Fruit fly (Drosophila melanogaster) whole organism, embryonic: ENCODE data around the gene CG14282.

Experiments
- ATbp ChIP-seq: fragments of 200-800 bp; sonication (Bioruptor generic); optimal IDR thresholded peaks from 2 replicates; lab custom pipeline; 2017; ENCODE audit warnings: missing biosample characterization, mild to moderate bottlenecking, missing genetic modification characterization, missing genetic modification reagents
- Adf1 ChIP-seq: fragments of 200-800 bp; sonication (Bioruptor generic); IDR thresholded peaks from 2 replicates; pipeline ENCODE4 v1.3.6; 2022; ENCODE audit warnings: missing biosample characterization, missing genetic modification characterization
- Asciz ChIP-seq: fragments of 200-800 bp; sonication (Bioruptor generic); optimal IDR thresholded peaks from 2 replicates; lab custom pipeline; 2017; ENCODE audit warnings: missing biosample characterization, mild to moderate bottlenecking, missing genetic modification characterization, missing genetic modification reagents
- B-H1 ChIP-seq: fragments of 200-800 bp; sonication (Bioruptor generic); IDR thresholded peaks from 3 replicates; pipeline ENCODE4 v1.3.6; 2022; ENCODE audit warnings: missing biosample characterization, missing genetic modification characterization
- BtbVII ChIP-seq: fragments of 200-800 bp; sonication (Bioruptor generic); optimal IDR thresholded peaks from 3 replicates; lab custom pipeline; 2017; ENCODE audit warnings: missing biosample characterization, mild to moderate bottlenecking, missing genetic modification characterization
- CG10321 ChIP-seq: fragments of 200-800 bp; sonication (Bioruptor generic); IDR thresholded peaks from 2 replicates; pipeline ENCODE4 v1.3.6; 2022; ENCODE audit warnings: missing biosample characterization, missing genetic modification characterization
- CG10431 ChIP-seq: fragments of 200-800 bp; sonication (Bioruptor generic); optimal IDR thresholded peaks from 3 replicates; lab custom pipeline; 2018; ENCODE audit warnings: missing biosample characterization, mild to moderate bottlenecking, missing genetic modification characterization
- CG10979 ChIP-seq: fragments of 200-800 bp; sonication (Bioruptor generic); optimal IDR thresholded peaks from 2 replicates; lab custom pipeline; 2018; ENCODE audit warnings: missing biosample characterization, mild to moderate bottlenecking, missing genetic modification characterization, moderate library complexity
- CG12104 ChIP-seq: fragments of 200-800 bp; sonication (Bioruptor generic); optimal IDR thresholded peaks from 3 replicates; lab custom pipeline; 2016; ENCODE audit warnings: missing biosample characterization, missing genetic modification characterization
- CG12299 ChIP-seq: fragments of 200-800 bp; sonication (Bioruptor generic); optimal IDR thresholded peaks from 2 replicates; lab custom pipeline; 2018; ENCODE audit warnings: missing biosample characterization, mild to moderate bottlenecking, missing genetic modification characterization
- CG13296 ChIP-seq: fragments of 200-800 bp; sonication (Bioruptor generic); optimal IDR thresholded peaks from 3 replicates; lab custom pipeline; 2018; ENCODE audit warnings: missing biosample characterization, mild to moderate bottlenecking, missing genetic modification characterization
- CG14965 ChIP-seq: fragments of 200-800 bp; sonication (Bioruptor generic); optimal IDR thresholded peaks from 2 replicates; lab custom pipeline; 2016; ENCODE audit warnings: missing biosample characterization, missing genetic modification characterization, borderline replicate concordance
- CG15011 ChIP-seq: fragments of 200-800 bp; sonication (Bioruptor generic); optimal IDR thresholded peaks from 3 replicates; lab custom pipeline; 2018; ENCODE audit warnings: missing biosample characterization, mild to moderate bottlenecking, missing genetic modification characterization
- CG15696 ChIP-seq: fragments of 200-800 bp; sonication (Bioruptor generic); optimal IDR thresholded peaks from 2 replicates; lab custom pipeline; 2019; ENCODE audit warnings: missing biosample characterization, mild to moderate bottlenecking, missing genetic modification characterization, moderate library complexity
- CG18011 ChIP-seq: fragments of 200-800 bp; sonication (Bioruptor generic); optimal IDR thresholded peaks from 2 replicates; lab custom pipeline; 2017; ENCODE audit warnings: missing biosample characterization, missing genetic modification characterization, mild to moderate bottlenecking, moderate library complexity, missing genotype
- CG2120 ChIP-seq: fragments of 200-800 bp; sonication (Bioruptor generic); optimal IDR thresholded peaks from 3 replicates; lab custom pipeline; 2016; ENCODE audit warnings: missing biosample characterization, missing genetic modification characterization
- CG2712 ChIP-seq: fragments of 200-800 bp; optimal IDR thresholded peaks from 3 replicates; lab custom pipeline; 2019; ENCODE audit warnings: missing biosample characterization, mild to moderate bottlenecking, missing genetic modification characterization, moderate library complexity
- CG6654 ChIP-seq: fragments of 200-800 bp; sonication (Bioruptor generic); optimal IDR thresholded peaks from 2 replicates; lab custom pipeline; 2017; ENCODE audit warnings: missing biosample characterization, mild to moderate bottlenecking, missing genetic modification characterization
- CG6765 ChIP-seq: fragments of 200-800 bp; sonication (Bioruptor generic); optimal IDR thresholded peaks from 3 replicates; lab custom pipeline; 2017; ENCODE audit warnings: missing biosample characterization, mild to moderate bottlenecking, missing genetic modification characterization
- CG7839 ChIP-seq: fragments of 200-800 bp; sonication (Bioruptor generic); optimal IDR thresholded peaks from 3 replicates; lab custom pipeline; 2018; ENCODE audit warnings: missing biosample characterization, mild to moderate bottlenecking, missing genetic modification characterization, moderate library complexity
- CG8359 ChIP-seq: fragments of 200-800 bp; sonication (Bioruptor generic); optimal IDR thresholded peaks from 2 replicates; lab custom pipeline; 2017; ENCODE audit warnings: missing biosample characterization, mild to moderate bottlenecking, missing genetic modification characterization, borderline replicate concordance
- CG8765 ChIP-seq: fragments of 200-800 bp; sonication (Bioruptor generic); IDR thresholded peaks from 2 replicates; pipeline ENCODE4 v1.3.6; 2022; ENCODE audit warnings: missing biosample characterization, missing genetic modification characterization
- CG9215 ChIP-seq: fragments of 200-800 bp; sonication (Bioruptor generic); IDR thresholded peaks from 2 replicates; pipeline ENCODE4 v1.3.6; 2022; ENCODE audit warnings: missing biosample characterization, missing genetic modification characterization
- CG9932 ChIP-seq: fragments of 200-800 bp; sonication (Bioruptor generic); IDR thresholded peaks from 2 replicates; pipeline ENCODE4 v1.3.6; 2022; ENCODE audit warnings: missing biosample characterization, missing genetic modification characterization
- Dp ChIP-seq: fragments of 200-800 bp; sonication (Bioruptor generic); optimal IDR thresholded peaks from 2 replicates; lab custom pipeline; 2018; ENCODE audit warnings: missing biosample characterization, mild to moderate bottlenecking, missing genetic modification characterization, moderate library complexity
- E2f1 ChIP-seq: fragments of 200-800 bp; sonication (Bioruptor generic); IDR thresholded peaks from 2 replicates; pipeline ENCODE4 v1.3.6; 2022; ENCODE audit warnings: missing biosample characterization, missing genetic modification characterization
- E2f2 ChIP-seq: fragments of 200-800 bp; sonication (Bioruptor generic); IDR thresholded peaks from 2 replicates; pipeline ENCODE4 v1.3.6; 2022; ENCODE audit warnings: missing biosample characterization, missing genetic modification characterization
- Hand ChIP-seq: fragments of 200-800 bp; sonication (Bioruptor generic); optimal IDR thresholded peaks from 2 replicates; lab custom pipeline; 2017; ENCODE audit warnings: mild to moderate bottlenecking, missing biosample characterization, missing genetic modification reagents, missing genetic modification characterization
- Hsf ChIP-seq: fragments of 200-800 bp; sonication (Bioruptor generic); optimal IDR thresholded peaks from 3 replicates; lab custom pipeline; 2016; ENCODE audit warnings: missing biosample characterization, missing genetic modification characterization
- Lhr ChIP-seq: fragments of 200-800 bp; sonication (Bioruptor generic); optimal IDR thresholded peaks from 3 replicates; lab custom pipeline; 2017; ENCODE audit warnings: mild to moderate bottlenecking, missing biosample characterization, missing genetic modification reagents, missing genetic modification characterization
- MESR4 ChIP-seq: fragments of 200-800 bp; sonication (Bioruptor generic); optimal IDR thresholded peaks from 2 replicates; lab custom pipeline; 2018; ENCODE audit warnings: missing biosample characterization, mild to moderate bottlenecking, missing genetic modification characterization, moderate library complexity
- MTF-1 ChIP-seq: fragments of 200-800 bp; sonication (Bioruptor generic); optimal IDR thresholded peaks from 2 replicates; lab custom pipeline; 2018; ENCODE audit warnings: missing biosample characterization, mild to moderate bottlenecking, missing genetic modification characterization, borderline replicate concordance
- Mes4 ChIP-seq: fragments of 200-800 bp; sonication (Bioruptor generic); optimal IDR thresholded peaks from 2 replicates; lab custom pipeline; 2016; ENCODE audit warnings: missing biosample characterization, missing genetic modification characterization
- Stat92E ChIP-seq, 3 experiments: fragments of >200 bp in 2 of 3; fragments of 200-800 bp in 1 of 3; sonication (Bioruptor generic) in 1 of 3; optimal IDR thresholded peaks; 2 replicates each; lab custom pipeline; 2017 to 2019; ENCODE audit warnings: missing biosample characterization in 3 of 3, missing genetic modification characterization in 3 of 3, mild to moderate bottlenecking in 1 of 3, moderate library complexity in 1 of 3
- ac ChIP-seq: fragments of 200-800 bp; sonication (Bioruptor generic); optimal IDR thresholded peaks from 3 replicates; lab custom pipeline; 2017; ENCODE audit warnings: missing biosample characterization, mild to moderate bottlenecking, missing genetic modification characterization
- al ChIP-seq: fragments of 200-800 bp; sonication (Bioruptor generic); IDR thresholded peaks from 2 replicates; pipeline ENCODE4 v1.3.6; 2022; ENCODE audit warnings: missing biosample characterization, missing genetic modification characterization
- ato ChIP-seq: fragments of 200-800 bp; sonication (Bioruptor generic); IDR thresholded peaks from 2 replicates; pipeline ENCODE4 v1.3.6; 2022; ENCODE audit warnings: missing biosample characterization, missing genetic modification characterization; ENCODE audit not compliant: partially characterized antibody
- br ChIP-seq: fragments of >200 bp; optimal IDR thresholded peaks from 2 replicates; lab custom pipeline; 2017
- chn ChIP-seq: fragments of 200-800 bp; sonication (Bioruptor generic); optimal IDR thresholded peaks from 2 replicates; lab custom pipeline; 2016; ENCODE audit warnings: missing biosample characterization, missing genetic modification characterization
- ci ChIP-seq: fragments of 200-800 bp; sonication (Bioruptor generic); IDR thresholded peaks from 3 replicates; pipeline ENCODE4 v1.3.6; 2022; ENCODE audit warnings: missing biosample characterization, missing genetic modification characterization
- corto ChIP-seq: fragments of 200-800 bp; sonication (Bioruptor generic); optimal IDR thresholded peaks from 2 replicates; lab custom pipeline; 2016; ENCODE audit warnings: missing biosample characterization, mild to moderate bottlenecking, missing genetic modification characterization, moderate library complexity
- cwo ChIP-seq: fragments of 200-800 bp; sonication (Bioruptor generic); optimal IDR thresholded peaks from 3 replicates; lab custom pipeline; 2017; ENCODE audit warnings: missing biosample characterization, missing genetic modification characterization, mild to moderate bottlenecking, moderate library complexity, missing genetic modification reagents
- dimm ChIP-seq: fragments of 200-800 bp; sonication (Bioruptor generic); IDR thresholded peaks from 2 replicates; pipeline ENCODE4 v1.3.6; 2022; ENCODE audit warnings: missing biosample characterization, missing genetic modification characterization
- lov ChIP-seq, 2 experiments: fragments of 200-800 bp in 1 of 2; fragments of >200 bp in 1 of 2; sonication (Bioruptor generic) in 1 of 2; IDR thresholded peaks in 1 of 2; optimal IDR thresholded peaks in 1 of 2; 2 replicates in 1 of 2; 3 replicates in 1 of 2; pipeline versions ENCODE4 v1.3.6 to Lab custom; 2017 to 2022; ENCODE audit warnings: missing biosample characterization in 1 of 2, missing genetic modification characterization in 1 of 2
- maf-S ChIP-seq: fragments of 200-800 bp; sonication (Bioruptor generic); optimal IDR thresholded peaks from 2 replicates; lab custom pipeline; 2016; ENCODE audit warnings: missing biosample characterization, missing genetic modification characterization
- mam ChIP-seq: fragments of 200-800 bp; sonication (Bioruptor generic); optimal IDR thresholded peaks from 3 replicates; lab custom pipeline; 2016; ENCODE audit warnings: missing biosample characterization, missing genetic modification characterization
- tap ChIP-seq: fragments of 200-800 bp; optimal IDR thresholded peaks from 3 replicates; lab custom pipeline; 2019; ENCODE audit warnings: missing biosample characterization, mild to moderate bottlenecking, missing genetic modification characterization, moderate library complexity
- tin ChIP-seq: fragments of 200-800 bp; sonication (Bioruptor generic); optimal IDR thresholded peaks from 3 replicates; lab custom pipeline; 2016; ENCODE audit warnings: missing biosample characterization, missing genetic modification characterization
- tup ChIP-seq: fragments of 200-800 bp; sonication (Bioruptor generic); optimal IDR thresholded peaks from 2 replicates; lab custom pipeline; 2016; ENCODE audit warnings: missing biosample characterization, mild to moderate bottlenecking, missing genetic modification characterization, moderate library complexity
- zen2 ChIP-seq: fragments of 200-800 bp; sonication (Bioruptor generic); IDR thresholded peaks from 3 replicates; pipeline ENCODE4 v1.3.6; 2022; ENCODE audit warnings: missing biosample characterization, missing genetic modification characterization; ENCODE audit not compliant: partially characterized antibody
- zfh1 ChIP-seq: fragments of 200-800 bp; sonication (Bioruptor generic); IDR thresholded peaks from 3 replicates; pipeline ENCODE4 v1.3.6; 2022; ENCODE audit warnings: missing biosample characterization, missing genetic modification characterization

Gene CG14282

DNA sequence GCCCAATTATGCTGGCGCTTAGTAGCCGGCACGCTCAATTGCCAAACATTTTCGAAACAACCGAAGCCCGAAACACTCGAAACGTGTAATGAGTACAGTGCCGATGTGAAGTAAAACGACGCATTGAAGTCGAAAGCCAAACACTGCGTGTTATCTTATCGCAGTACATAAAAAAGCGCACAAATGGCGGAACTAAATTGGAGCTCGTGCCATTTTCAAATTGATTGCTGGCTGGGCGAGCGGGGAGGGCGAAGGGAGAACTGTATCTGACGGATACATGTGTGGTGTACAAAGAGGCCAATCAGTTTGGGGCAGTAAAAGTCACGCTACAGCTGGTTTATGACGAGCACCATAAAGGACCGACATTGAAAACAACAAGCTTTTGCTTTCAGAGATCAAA lies 46.6 kb downstream of the CG14282 start (continued):
- TF ChIP-seq lov (optimal IDR thresholded peaks at IDR 0.05; lab: Kevin White, UChicago) (no peak), lov (GFP tag; IDR thresholded peaks at IDR 0.05; lab: Robert Waterston, UW) (no peak), br (lab: Kevin White, UChicago) (no peak), BtbVII (GFP tag; lab: Kevin White, UChicago) (no peak), CG9932 (GFP tag; lab: Robert Waterston, UW) (no peak), corto (GFP tag; lab: Kevin White, UChicago) (no peak), CG8359 (GFP tag; lab: Kevin White, UChicago) (no peak), CG14965 (GFP tag; lab: Kevin White, UChicago) (no peak), ci (GFP tag; lab: Robert Waterston, UW) (peak; percentile 17; the same call in 1 of the 3 replicates), Mes4 (GFP tag; lab: Kevin White, UChicago) (no peak), CG8765 (no peak), CG18011 (no peak), CG2712 (tag; lab: Kevin White, UChicago) (no peak), CG10979 (no peak), MESR4 (no peak), CG12299 (tag; lab: Kevin White, UChicago) (no peak), E2f1 (GFP tag; lab: Robert Waterston, UW) (no peak), CG12104 (GFP tag; lab: Kevin White, UChicago) (no peak), Asciz (GFP tag; lab: Kevin White, UChicago) (no peak), CG10321 (GFP tag; lab: Robert Waterston, UW) (no peak), tup (no peak), Hsf (GFP tag; lab: Kevin White, UChicago) (no peak), ATbp (GFP tag; lab: Kevin White, UChicago) (no peak), ac (GFP tag; lab: Kevin White, UChicago) (no peak), al (GFP tag; lab: Robert Waterston, UW) (no peak), CG10431 (GFP tag; lab: Kevin White, UChicago) (no peak), zen2 (no peak), ato (GFP tag; lab: Robert Waterston, UW) (no peak), mam (GFP tag; lab: Kevin White, UChicago) (no peak), CG6765 (no peak), B-H1 (GFP tag; lab: Robert Waterston, UW) (no peak), CG9215 (GFP tag; lab: Robert Waterston, UW) (no peak), Stat92E (GFP tag; optimal IDR thresholded peaks at IDR 0.05; lab: Kevin White, UChicago) (no peak), CG15696 (tag; lab: Kevin White, UChicago) (no peak), maf-S (GFP tag; lab: Kevin White, UChicago) (no peak), E2f2 (no peak), tin (GFP tag; lab: Kevin White, UChicago) (no peak), MTF-1 (GFP tag; lab: Kevin White, UChicago) (no peak), CG15011 (no peak), Adf1 (GFP tag; lab: Robert Waterston, UW) (peak; percentile 36; the same call in 1 of the 2 replicates), CG13296 (GFP tag; lab: Kevin White, UChicago) (peak; percentile 53), zfh1 (GFP tag; lab: Robert Waterston, UW) (no peak), CG7839 (tag; lab: Kevin White, UChicago) (no peak), cwo (GFP tag; lab: Kevin White, UChicago) (peak; percentile 96), CG6654 (GFP tag; lab: Kevin White, UChicago) (no peak), CG2120 (GFP tag; lab: Kevin White, UChicago) (no peak), chn (no peak), Dp (no peak), Hand (GFP tag; lab: Kevin White, UChicago) (peak; percentile 3), tap (no peak), Lhr (GFP tag; lab: Kevin White, UChicago) (no peak), dimm (GFP tag; lab: Robert Waterston, UW) (no peak)
